Fruit fly (Drosophila melanogaster) whole organism, embryonic: Measurements from ENCODE around the gene cv-c.

Experiments used
- ATbp ChIP-seq: fragments of 200-800 bp; sonication (Bioruptor generic); optimal IDR thresholded peaks from 2 replicates; lab custom pipeline; 2017; ENCODE audit warnings: missing biosample characterization, mild to moderate bottlenecking, missing genetic modification characterization, missing genetic modification reagents
- Awh ChIP-seq: fragments of 200-800 bp; sonication (Bioruptor generic); IDR thresholded peaks from 2 replicates; pipeline ENCODE4, ENCODE4 v1.3.6; 2022; ENCODE audit warnings: missing biosample characterization, missing genetic modification characterization
- Blimp-1 ChIP-seq: fragments of 200-800 bp; sonication (Bioruptor generic); optimal IDR thresholded peaks from 3 replicates; lab custom pipeline; 2018; ENCODE audit warnings: missing biosample characterization, missing genetic modification characterization, mild to moderate bottlenecking, moderate library complexity, missing genetic modification reagents
- BtbVII ChIP-seq: fragments of 200-800 bp; sonication (Bioruptor generic); optimal IDR thresholded peaks from 3 replicates; lab custom pipeline; 2017; ENCODE audit warnings: missing biosample characterization, mild to moderate bottlenecking, missing genetic modification characterization
- CG10147 ChIP-seq: fragments of 200-800 bp; sonication (Bioruptor generic); optimal IDR thresholded peaks from 2 replicates; lab custom pipeline; 2019; ENCODE audit warnings: missing biosample characterization, mild to moderate bottlenecking, missing genetic modification characterization, moderate library complexity
- CG12155 ChIP-seq: fragments of 200-800 bp; sonication (Bioruptor generic); optimal IDR thresholded peaks from 3 replicates; lab custom pipeline; 2016; ENCODE audit warnings: missing biosample characterization, missing genetic modification characterization
- CG12391 ChIP-seq: fragments of 200-800 bp; sonication (Bioruptor generic); optimal IDR thresholded peaks from 3 replicates; lab custom pipeline; 2018; ENCODE audit warnings: missing biosample characterization, mild to moderate bottlenecking, missing genetic modification characterization, moderate library complexity
- CG12659 ChIP-seq: fragments of 200-800 bp; sonication (Bioruptor generic); optimal IDR thresholded peaks from 3 replicates; lab custom pipeline; 2017; ENCODE audit warnings: mild to moderate bottlenecking, missing biosample characterization, missing genetic modification reagents, missing genetic modification characterization
- CG12942 ChIP-seq: fragments of 200-800 bp; sonication (Bioruptor generic); optimal IDR thresholded peaks from 3 replicates; lab custom pipeline; 2016; ENCODE audit warnings: missing biosample characterization, missing genetic modification characterization
- CG13894 ChIP-seq: fragments of 200-800 bp; sonication (Bioruptor generic); optimal IDR thresholded peaks from 3 replicates; lab custom pipeline; 2018; ENCODE audit warnings: missing biosample characterization, mild to moderate bottlenecking, missing genetic modification characterization, moderate library complexity
- CG15269 ChIP-seq: fragments of 200-800 bp; sonication (Bioruptor generic); optimal IDR thresholded peaks from 2 replicates; lab custom pipeline; 2018; ENCODE audit warnings: missing biosample characterization, mild to moderate bottlenecking, missing genetic modification characterization, moderate library complexity
- CG16815 ChIP-seq: fragments of 200-800 bp; sonication (Bioruptor generic); optimal IDR thresholded peaks from 3 replicates; lab custom pipeline; 2017; ENCODE audit warnings: missing biosample characterization, mild to moderate bottlenecking, missing genetic modification characterization
- CG18599 ChIP-seq: fragments of 200-800 bp; sonication (Bioruptor generic); optimal IDR thresholded peaks from 3 replicates; lab custom pipeline; 2017; ENCODE audit warnings: missing biosample characterization, missing genetic modification characterization, mild to moderate bottlenecking, moderate library complexity, missing genetic modification reagents
- CG2116 ChIP-seq: fragments of 200-800 bp; sonication (Bioruptor generic); optimal IDR thresholded peaks from 3 replicates; lab custom pipeline; 2018; ENCODE audit warnings: missing biosample characterization, mild to moderate bottlenecking, missing genetic modification characterization
- CG2875 ChIP-seq: fragments of 200-800 bp; sonication (Bioruptor generic); optimal IDR thresholded peaks from 2 replicates; lab custom pipeline; 2017; ENCODE audit warnings: missing biosample characterization, mild to moderate bottlenecking, missing genetic modification characterization, missing genetic modification reagents
- CG30403 ChIP-seq: fragments of 200-800 bp; sonication (Bioruptor generic); optimal IDR thresholded peaks from 3 replicates; lab custom pipeline; 2016; ENCODE audit warnings: missing biosample characterization, missing genetic modification characterization
- CG31365 ChIP-seq: fragments of 200-800 bp; sonication (Bioruptor generic); optimal IDR thresholded peaks from 2 replicates; lab custom pipeline; 2018; ENCODE audit warnings: missing biosample characterization, mild to moderate bottlenecking, missing genetic modification characterization
- CG31441 ChIP-seq: fragments of 200-800 bp; sonication (Bioruptor generic); IDR thresholded peaks from 2 replicates; pipeline ENCODE4 v1.3.6; 2022; ENCODE audit warnings: missing biosample characterization, missing genetic modification characterization
- CG3407 ChIP-seq: fragments of 200-800 bp; sonication (Bioruptor generic); optimal IDR thresholded peaks from 2 replicates; lab custom pipeline; 2018; ENCODE audit warnings: missing biosample characterization, mild to moderate bottlenecking, missing genetic modification characterization
- CG5180 ChIP-seq: fragments of 200-800 bp; sonication (Bioruptor generic); optimal IDR thresholded peaks from 3 replicates; lab custom pipeline; 2017; ENCODE audit warnings: missing biosample characterization, missing genetic modification characterization, mild to moderate bottlenecking, moderate library complexity, missing genetic modification reagents
- CG6272 ChIP-seq: fragments of 200-800 bp; sonication (Bioruptor generic); IDR thresholded peaks from 2 replicates; pipeline ENCODE4 v1.3.6; 2022; ENCODE audit warnings: missing biosample characterization, missing genetic modification characterization
- CG6689 ChIP-seq: fragments of 200-800 bp; sonication (Bioruptor generic); IDR thresholded peaks from 2 replicates; pipeline ENCODE4 v1.3.6; 2022; ENCODE audit warnings: missing biosample characterization, missing genetic modification characterization
- CG6791 ChIP-seq: fragments of 200-800 bp; sonication (Bioruptor generic); IDR thresholded peaks from 3 replicates; pipeline ENCODE4 v1.3.6; 2022; ENCODE audit warnings: missing biosample characterization, missing genetic modification characterization; ENCODE audit not compliant: partially characterized antibody
- CG7928 ChIP-seq: fragments of 200-800 bp; sonication (Bioruptor generic); optimal IDR thresholded peaks from 2 replicates; lab custom pipeline; 2017; ENCODE audit warnings: missing biosample characterization, mild to moderate bottlenecking, missing genetic modification characterization
- CG9876 ChIP-seq: fragments of 200-800 bp; sonication (Bioruptor generic); optimal IDR thresholded peaks from 2 replicates; lab custom pipeline; 2016; ENCODE audit warnings: missing biosample characterization, missing genetic modification characterization
- CTCF ChIP-seq: fragments of 200-800 bp; sonication (Bioruptor generic); optimal IDR thresholded peaks from 2 replicates; lab custom pipeline; 2017; ENCODE audit warnings: missing biosample characterization, mild to moderate bottlenecking, missing genetic modification characterization, moderate library complexity
- Dip3 ChIP-seq: fragments of 200-800 bp; sonication (Bioruptor generic); optimal IDR thresholded peaks from 3 replicates; lab custom pipeline; 2016; ENCODE audit warnings: missing biosample characterization, missing genetic modification characterization
- Dll ChIP-seq: fragments of 200-800 bp; sonication (Bioruptor generic); IDR thresholded peaks from 4 replicates; pipeline ENCODE4 v1.3.6; 2022; ENCODE audit warnings: missing biosample characterization, missing genetic modification characterization; ENCODE audit not compliant: partially characterized antibody
- E2f2 ChIP-seq: fragments of 200-800 bp; sonication (Bioruptor generic); IDR thresholded peaks from 2 replicates; pipeline ENCODE4 v1.3.6; 2022; ENCODE audit warnings: missing biosample characterization, missing genetic modification characterization
- GATAe ChIP-seq: fragments of 200-800 bp; sonication (Bioruptor generic); conservative IDR thresholded peaks from 2 replicates; pipeline ENCODE4 v1.3.6; 2022; ENCODE audit warnings: missing biosample characterization, missing genetic modification characterization
- HLH54F ChIP-seq: fragments of 200-800 bp; sonication (Bioruptor generic); optimal IDR thresholded peaks from 3 replicates; lab custom pipeline; 2016; ENCODE audit warnings: missing biosample characterization, missing genetic modification characterization
- Hmx ChIP-seq: fragments of 200-800 bp; sonication (Bioruptor generic); optimal IDR thresholded peaks from 2 replicates; lab custom pipeline; 2016; ENCODE audit warnings: missing biosample characterization, missing genetic modification characterization
- Med ChIP-seq: fragments of 200-800 bp; sonication (Bioruptor generic); peaks from one replicate; lab custom pipeline; 2016; ENCODE audit warnings: missing biosample characterization, missing genetic modification characterization, mild to moderate bottlenecking, inconsistent platforms, moderate library complexity
- NC2β ChIP-seq: fragments of 200-800 bp; sonication (Bioruptor generic); optimal IDR thresholded peaks from 2 replicates; lab custom pipeline; 2016; ENCODE audit warnings: missing biosample characterization, missing genetic modification characterization
- Nf-YB ChIP-seq: fragments of 200-800 bp; sonication (Bioruptor generic); optimal IDR thresholded peaks from 3 replicates; lab custom pipeline; 2019; ENCODE audit warnings: missing biosample characterization, mild to moderate bottlenecking, missing genetic modification characterization, moderate library complexity
- Stat92E ChIP-seq, 3 experiments: fragments of >200 bp in 2 of 3; fragments of 200-800 bp in 1 of 3; sonication (Bioruptor generic) in 1 of 3; optimal IDR thresholded peaks; 2 replicates each; lab custom pipeline; 2017 to 2019; ENCODE audit warnings: missing biosample characterization in 3 of 3, missing genetic modification characterization in 3 of 3, mild to moderate bottlenecking in 1 of 3, moderate library complexity in 1 of 3
- YL-1 ChIP-seq: fragments of 200-800 bp; sonication (Bioruptor generic); optimal IDR thresholded peaks from 3 replicates; lab custom pipeline; 2017; ENCODE audit warnings: missing biosample characterization, mild to moderate bottlenecking, missing genetic modification characterization
- al ChIP-seq: fragments of 200-800 bp; sonication (Bioruptor generic); IDR thresholded peaks from 2 replicates; pipeline ENCODE4 v1.3.6; 2022; ENCODE audit warnings: missing biosample characterization, missing genetic modification characterization
- amos ChIP-seq: fragments of 200-800 bp; sonication (Bioruptor generic); IDR thresholded peaks from 2 replicates; pipeline ENCODE4 v1.3.6; 2022; ENCODE audit warnings: missing biosample characterization, missing genetic modification characterization; ENCODE audit not compliant: partially characterized antibody
- ap ChIP-seq: fragments of 200-800 bp; sonication (Bioruptor generic); IDR thresholded peaks from 2 replicates; pipeline ENCODE4 v1.3.6; 2022; ENCODE audit warnings: missing biosample characterization, missing genetic modification characterization
- dpn ChIP-seq, 2 experiments: fragments of 200-800 bp; sonication (Bioruptor generic); optimal IDR thresholded peaks; 3 replicates each; lab custom pipeline; 2016; ENCODE audit warnings: missing biosample characterization in 2 of 2, missing genetic modification characterization in 2 of 2
- eve ChIP-seq, 2 experiments: fragments of >200 bp; optimal IDR thresholded peaks; 2 replicates each; lab custom pipeline; 2017; ENCODE audit warnings: missing biosample characterization in 2 of 2, missing genetic modification characterization in 2 of 2
- hbn ChIP-seq: fragments of 200-800 bp; sonication (Bioruptor generic); IDR thresholded peaks from 2 replicates; pipeline ENCODE4 v1.3.6; 2022; ENCODE audit warnings: missing biosample characterization, missing genetic modification characterization; ENCODE audit not compliant: partially characterized antibody
- nau ChIP-seq: fragments of 200-800 bp; sonication (Bioruptor generic); optimal IDR thresholded peaks from 3 replicates; lab custom pipeline; 2017; ENCODE audit warnings: missing biosample characterization, mild to moderate bottlenecking, missing genetic modification characterization, missing genetic modification reagents
- pita ChIP-seq: fragments of 200-800 bp; sonication (Bioruptor generic); optimal IDR thresholded peaks from 2 replicates; lab custom pipeline; 2017; ENCODE audit warnings: missing biosample characterization, mild to moderate bottlenecking, missing genetic modification characterization
- pros ChIP-seq: fragments of 200-800 bp; sonication (Bioruptor generic); optimal IDR thresholded peaks from 3 replicates; lab custom pipeline; 2019; ENCODE audit warnings: missing biosample characterization, mild to moderate bottlenecking, missing genetic modification characterization, moderate library complexity
- slou ChIP-seq: fragments of 200-800 bp; sonication (Bioruptor generic); optimal IDR thresholded peaks from 3 replicates; lab custom pipeline; 2016; ENCODE audit warnings: missing biosample characterization, missing genetic modification characterization
- slp2 ChIP-seq: fragments of 200-800 bp; sonication (Bioruptor generic); optimal IDR thresholded peaks from 2 replicates; lab custom pipeline; 2016; ENCODE audit warnings: missing biosample characterization, missing genetic modification characterization
- tup ChIP-seq: fragments of 200-800 bp; sonication (Bioruptor generic); optimal IDR thresholded peaks from 2 replicates; lab custom pipeline; 2016; ENCODE audit warnings: missing biosample characterization, mild to moderate bottlenecking, missing genetic modification characterization, moderate library complexity

Gene cv-c

dm6 chr3R:14373192-14373827 is 108.2 kb downstream of the cv-c start (continued):
- TF ChIP-seq CG5180 (peak; percentile 65), hbn (GFP tag; lab: Robert Waterston, UW) (no peak), amos (GFP tag; lab: Robert Waterston, UW) (no peak), pros (GFP tag; lab: Kevin White, UChicago) (peak; percentile 29), eve (GFP tag; optimal IDR thresholded peaks at IDR 0.05; lab: Kevin White, UChicago) (peak in 1 of 2 experiments; percentile 99), nau (peak; percentile 85), CG31441 (GFP tag; lab: Robert Waterston, UW) (peak; percentile 74), GATAe (GFP tag; lab: Robert Waterston, UW) (peak; percentile 83), al (GFP tag; lab: Robert Waterston, UW) (peak; percentile 58; the same call in 1 of the 2 replicates), Dll (GFP tag; lab: Robert Waterston, UW) (no peak), CG12942 (GFP tag; lab: Kevin White, UChicago) (peak; percentile 95), pita (no peak), CG31365 (tag; lab: Kevin White, UChicago) (no peak), CG16815 (GFP tag; lab: Kevin White, UChicago) (peak; percentile 91), BtbVII (GFP tag; lab: Kevin White, UChicago) (peak; percentile 32), NC2β (GFP tag; lab: Kevin White, UChicago) (peak; percentile 85), CG30403 (GFP tag; lab: Kevin White, UChicago) (peak; percentile 94), CG13894 (no peak), Stat92E (GFP tag; optimal IDR thresholded peaks at IDR 0.05; lab: Kevin White, UChicago) (no peak), YL-1 (GFP tag; lab: Kevin White, UChicago) (peak; percentile 66), CG6791 (GFP tag; lab: Robert Waterston, UW) (no peak), HLH54F (GFP tag; lab: Kevin White, UChicago) (peak; percentile 94), Dip3 (GFP tag; lab: Kevin White, UChicago) (peak; percentile 90), CTCF (GFP tag; lab: Kevin White, UChicago) (no peak), CG6272 (GFP tag; lab: Robert Waterston, UW) (peak; percentile 76), CG9876 (GFP tag; lab: Kevin White, UChicago) (peak; percentile 96), CG3407 (peak; percentile 92), Hmx (GFP tag; lab: Kevin White, UChicago) (peak; percentile 69), dpn (GFP tag; optimal IDR thresholded peaks at IDR 0.05; lab: Kevin White, UChicago) (peak; percentile 97 to 98), CG12659 (GFP tag; lab: Kevin White, UChicago) (peak; percentile 94), CG12391 (tag; lab: Kevin White, UChicago) (peak; percentile 95), CG10147 (GFP tag; lab: Kevin White, UChicago) (peak; percentile 54), slp2 (GFP tag; lab: Kevin White, UChicago) (peak; percentile 97), Med (GFP tag; lab: Kevin White, UChicago) (peak; percentile 98), CG7928 (GFP tag; lab: Kevin White, UChicago) (peak; percentile 48), CG6689 (GFP tag; lab: Robert Waterston, UW) (peak; percentile 88), Awh (GFP tag; lab: Robert Waterston, UW) (peak; percentile 76), CG15269 (tag; lab: Kevin White, UChicago) (peak; percentile 94), tup (GFP tag; lab: Kevin White, UChicago) (peak; percentile 94), CG12155 (peak; percentile 92), Nf-YB (GFP tag; lab: Kevin White, UChicago) (peak; percentile 79), Blimp-1 (GFP tag; lab: Kevin White, UChicago) (peak; percentile 83), CG18599 (GFP tag; lab: Kevin White, UChicago) (peak; percentile 88), CG2116 (GFP tag; lab: Kevin White, UChicago) (peak; percentile 66), ATbp (peak; percentile 87), CG2875 (peak; percentile 91), slou (peak; percentile 88), ap (GFP tag; lab: Robert Waterston, UW) (peak; percentile 96), E2f2 (peak; percentile 79)
